Worm (Caenorhabditis elegans) whole organism, L1 larva: ENCODE data around the gene sysm-1.

Experiments
- efl-3 ChIP-seq: fragments of 200-800 bp; sonication (Bioruptor generic); optimal IDR thresholded peaks from 2 replicates; lab custom pipeline; 2018; ENCODE audit warnings: mild to moderate bottlenecking, missing genetic modification characterization, missing compliant biosample characterization
- elt-2 ChIP-seq: sonication (generic microtip); optimal IDR thresholded peaks from 2 replicates; lab custom pipeline; 2016; ENCODE audit warnings: missing genetic modification characterization, mild to moderate bottlenecking, inconsistent platforms, missing compliant biosample characterization, missing genetic modification reagents
- hpl-2 ChIP-seq: fragments of 150-350 bp; optimal IDR thresholded peaks from 2 replicates; lab custom pipeline; 2014; ENCODE audit warnings: missing biosample characterization, missing genetic modification reagents, missing genetic modification characterization
- mef-2 ChIP-seq: fragments of 150-350 bp; optimal IDR thresholded peaks from 2 replicates; lab custom pipeline; 2014; ENCODE audit warnings: missing biosample characterization, missing genetic modification characterization
- nhr-12 ChIP-seq: sonication (generic microtip); optimal IDR thresholded peaks from 2 replicates; lab custom pipeline; 2017; ENCODE audit warnings: missing biosample characterization, missing genetic modification characterization
- ztf-4 ChIP-seq: fragments of 150-350 bp; optimal IDR thresholded peaks from 2 replicates; lab custom pipeline; 2014; ENCODE audit warnings: missing biosample characterization, missing genetic modification characterization

- TF ChIP-seq elt-2 (tag; lab: Kevin White, UChicago) (no peak), nhr-12 (tag; lab: Kevin White, UChicago) (no peak), mef-2 (tag; lab: Kevin White, UChicago) (no peak), hpl-2 (no peak), ztf-4 (tag; lab: Kevin White, UChicago) (no peak), efl-3 (GFP tag; lab: Kevin White, UChicago) (no peak)
Measured at ce11 chrII:9132338-9132737, 49.3 kb upstream of the sysm-1 start.
